Worm (Caenorhabditis elegans) whole organism, L2 larva: Measurements from ENCODE around the gene ZC443.3.

ENCODE experiments used
- alr-1 ChIP-seq: fragments of 150-350 bp; optimal IDR thresholded peaks from 2 replicates; lab custom pipeline; 2014; ENCODE audit warnings: missing biosample characterization, missing genetic modification characterization
- aly-2 ChIP-seq: fragments of 150-350 bp; optimal IDR thresholded peaks from 2 replicates; lab custom pipeline; 2014; ENCODE audit warnings: missing biosample characterization, missing genetic modification characterization
- ama-1 ChIP-seq: fragments of 150-350 bp; optimal IDR thresholded peaks from 2 replicates; lab custom pipeline; 2018; ENCODE audit warnings: inconsistent platforms
- ceh-82 ChIP-seq: fragments of 150-350 bp; optimal IDR thresholded peaks from 2 replicates; lab custom pipeline; 2014; ENCODE audit warnings: missing biosample characterization, missing genetic modification characterization
- egl-27 ChIP-seq: sonication (generic microtip); optimal IDR thresholded peaks from 3 replicates; lab custom pipeline; 2017; ENCODE audit warnings: missing biosample characterization, missing genetic modification reagents, missing genetic modification characterization
- elt-1 ChIP-seq: fragments of 150-350 bp; optimal IDR thresholded peaks from 2 replicates; lab custom pipeline; 2014; ENCODE audit warnings: missing biosample characterization, missing genetic modification characterization
- fos-1 ChIP-seq: fragments of 150-350 bp; optimal IDR thresholded peaks from 2 replicates; lab custom pipeline; 2014; ENCODE audit warnings: missing biosample characterization, missing genetic modification characterization
- mdl-1 ChIP-seq, 2 experiments: fragments of 150-350 bp in 1 of 2; sonication (generic microtip) in 1 of 2; optimal IDR thresholded peaks; 2 replicates each; lab custom pipeline; 2017; ENCODE audit warnings: missing biosample characterization in 2 of 2, missing genetic modification characterization in 2 of 2
- nhr-10 ChIP-seq: sonication (generic microtip); optimal IDR thresholded peaks from 2 replicates; lab custom pipeline; 2017; ENCODE audit warnings: missing biosample characterization, missing genetic modification characterization
- nhr-12 ChIP-seq: fragments of 150-350 bp; optimal IDR thresholded peaks from 2 replicates; lab custom pipeline; 2014; ENCODE audit warnings: missing biosample characterization, missing genetic modification characterization
- zag-1 ChIP-seq: fragments of 150-350 bp; optimal IDR thresholded peaks from 2 replicates; lab custom pipeline; 2014; ENCODE audit warnings: missing biosample characterization, missing genetic modification characterization
- ztf-11 ChIP-seq: sonication (generic microtip); optimal IDR thresholded peaks from 2 replicates; lab custom pipeline; 2017; ENCODE audit warnings: missing biosample characterization, missing genetic modification characterization

ce11 chrV:12788451-12788850 is 25.5 kb downstream of the ZC443.3 start, which contains the start of gene srbc-44:
- TF ChIP-seq fos-1 (no peak), nhr-12 (no peak), elt-1 (tag; lab: Kevin White, UChicago) (no peak), mdl-1 (tag; optimal IDR thresholded peaks at IDR 0.05; lab: Kevin White, UChicago) (no peak), aly-2 (tag; lab: Kevin White, UChicago) (no peak), ceh-82 (tag; lab: Kevin White, UChicago) (no peak), zag-1 (tag; lab: Kevin White, UChicago) (no peak), egl-27 (tag; lab: Kevin White, UChicago) (no peak), alr-1 (tag; lab: Kevin White, UChicago) (no peak), nhr-10 (tag; lab: Kevin White, UChicago) (no peak), ztf-11 (tag; lab: Kevin White, UChicago) (no peak), ama-1 (no peak)
